Worm (Caenorhabditis elegans): ENCODE data around the gene cfim-2.

cfim-2 gene

DNA sequence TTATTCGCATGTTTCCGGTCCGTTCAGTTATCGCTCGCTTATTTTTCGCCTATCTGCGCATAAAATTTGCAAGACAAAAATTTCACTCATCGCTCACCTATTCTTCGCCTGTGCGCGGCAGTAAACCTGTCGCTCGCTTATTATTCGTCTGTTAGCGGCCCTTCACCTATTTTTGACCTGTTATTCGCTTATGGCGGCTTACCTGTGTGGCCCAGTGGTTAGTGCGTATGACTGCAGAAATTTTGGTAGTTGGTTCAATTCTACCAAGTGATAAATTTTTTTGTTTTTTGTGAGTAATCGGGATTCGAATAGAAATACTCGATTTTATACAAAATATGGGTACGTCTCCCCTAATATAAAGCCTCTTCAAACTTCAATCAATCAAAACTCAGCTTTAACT lies 37.9 kb downstream of the cfim-2 start:
- TF ChIP-seq scrt-1 (GFP tag; IDR thresholded peaks at IDR 0.05) (peak; percentile 86), pes-1 (GFP tag; IDR thresholded peaks at IDR 0.05) (peak; percentile 92), sea-1 (GFP tag; conservative IDR thresholded peaks at IDR 0.05) (peak; percentile 84), flt-1 (GFP tag; IDR thresholded peaks at IDR 0.05) (peak; percentile 87), tbx-11 (GFP tag; IDR thresholded peaks at IDR 0.05) (peak; percentile 82), tbx-37 (GFP tag; conservative IDR thresholded peaks at IDR 0.05) (peak; percentile 78)

DNA sequence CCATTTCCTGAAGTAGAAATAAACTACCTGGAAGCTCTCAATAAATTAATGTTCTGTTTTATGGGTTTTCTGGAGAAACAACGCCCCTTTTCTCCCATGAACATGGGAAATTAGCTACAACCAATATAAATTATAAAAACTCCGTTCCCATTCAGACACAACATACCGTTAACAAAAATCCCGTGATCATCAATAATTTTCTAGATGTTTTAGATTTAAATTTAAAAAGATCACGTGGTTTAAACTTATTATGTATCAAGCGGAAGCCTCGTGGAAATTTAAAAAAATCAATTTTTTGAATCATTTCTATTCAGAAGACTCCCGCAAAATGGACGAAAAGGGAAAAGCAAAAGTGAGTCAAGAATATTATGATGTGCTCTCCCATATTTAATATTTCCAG lies 39.8 kb downstream of the cfim-2 start, which contains the start of gene C53B4.2:
Gene C53B4.2 (plus strand): TSS at position 301 of the 400 bp plus-strand sequence.
- TF ChIP-seq B0310.2 (tag; optimal IDR thresholded peaks at IDR 0.05) (no peak), ceh-13 (GFP tag; optimal IDR thresholded peaks at IDR 0.05) (no peak), aly-1 (tag; optimal IDR thresholded peaks at IDR 0.05) (no peak), ets-7 (tag; optimal IDR thresholded peaks at IDR 0.05) (no peak), pes-1 (GFP tag; IDR thresholded peaks at IDR 0.05) (no peak), hmbx-1 (tag; optimal IDR thresholded peaks at IDR 0.05) (no peak), hmg-4 (GFP tag; optimal IDR thresholded peaks at IDR 0.05) (no peak), hnd-1 (tag; optimal IDR thresholded peaks at IDR 0.05) (no peak), tra-4 (tag; optimal IDR thresholded peaks at IDR 0.05) (no peak), scrt-1 (GFP tag; IDR thresholded peaks at IDR 0.05) (no peak), F13C5.2 (tag; optimal IDR thresholded peaks at IDR 0.05) (no peak), tbx-11 (GFP tag; IDR thresholded peaks at IDR 0.05) (no peak), sea-1 (GFP tag; conservative IDR thresholded peaks at IDR 0.05) (no peak), ama-1 (optimal IDR thresholded peaks at IDR 0.05) (no peak), ceh-36 (tag; optimal IDR thresholded peaks at IDR 0.05) (no peak), tbx-37 (GFP tag; conservative IDR thresholded peaks at IDR 0.05) (no peak), flt-1 (GFP tag; IDR thresholded peaks at IDR 0.05) (no peak)

DNA sequence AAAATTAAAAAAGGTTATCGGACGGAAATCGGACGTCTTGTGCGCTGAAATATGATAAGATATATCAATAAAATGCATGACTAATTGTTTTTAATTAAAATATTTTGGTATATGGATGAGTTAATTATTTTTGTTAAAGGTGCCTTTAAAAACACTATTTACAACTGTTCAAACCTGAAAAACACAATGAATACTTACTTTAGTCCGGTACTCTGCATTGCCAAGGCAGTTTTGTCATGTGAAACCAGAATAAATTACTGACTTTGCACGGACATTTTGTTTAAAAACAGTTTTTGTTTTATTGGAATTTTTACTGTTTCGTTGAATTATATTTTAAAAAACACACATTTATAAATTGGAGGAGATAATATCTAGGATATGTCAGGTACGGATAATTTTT lies 41.9 kb downstream of the cfim-2 start, which contains the start of gene suex-2:
Gene suex-2 (plus strand): TSS at position 301 of the 400 bp plus-strand sequence.
- TF ChIP-seq ama-1 (optimal IDR thresholded peaks at IDR 0.05) (no peak), hnd-1 (tag; optimal IDR thresholded peaks at IDR 0.05) (no peak), scrt-1 (GFP tag; IDR thresholded peaks at IDR 0.05) (no peak), tbx-11 (GFP tag; IDR thresholded peaks at IDR 0.05) (no peak), hmg-4 (GFP tag; optimal IDR thresholded peaks at IDR 0.05) (no peak), B0310.2 (tag; optimal IDR thresholded peaks at IDR 0.05) (no peak), aly-1 (tag; optimal IDR thresholded peaks at IDR 0.05) (no peak), tra-4 (tag; optimal IDR thresholded peaks at IDR 0.05) (no peak), F13C5.2 (tag; optimal IDR thresholded peaks at IDR 0.05) (no peak), tbx-37 (GFP tag; conservative IDR thresholded peaks at IDR 0.05) (no peak), flt-1 (GFP tag; IDR thresholded peaks at IDR 0.05) (no peak), hmbx-1 (tag; optimal IDR thresholded peaks at IDR 0.05) (no peak), ceh-13 (GFP tag; optimal IDR thresholded peaks at IDR 0.05) (no peak), ets-7 (tag; optimal IDR thresholded peaks at IDR 0.05) (no peak), pes-1 (GFP tag; IDR thresholded peaks at IDR 0.05) (no peak), ceh-36 (tag; optimal IDR thresholded peaks at IDR 0.05) (no peak), sea-1 (GFP tag; conservative IDR thresholded peaks at IDR 0.05) (no peak)

ce11 chrIV:8973249-8973958 lies 47.3 kb downstream of the cfim-2 start, which contains the start of gene C53B4.3:
TSS of gene C53B4.3 (minus strand) at chrIV:8973712.
- TF ChIP-seq aly-1 (tag; optimal IDR thresholded peaks at IDR 0.05) (no peak), scrt-1 (GFP tag; IDR thresholded peaks at IDR 0.05) (no peak), pes-1 (GFP tag; IDR thresholded peaks at IDR 0.05) (0 out of 2 replicates have a peak, but pooled peaks have one; percentile 69), ceh-13 (GFP tag; optimal IDR thresholded peaks at IDR 0.05) (no peak), F13C5.2 (tag; optimal IDR thresholded peaks at IDR 0.05) (no peak), tra-4 (tag; optimal IDR thresholded peaks at IDR 0.05) (no peak), sea-1 (GFP tag; conservative IDR thresholded peaks at IDR 0.05) (no peak), hmg-4 (GFP tag; optimal IDR thresholded peaks at IDR 0.05) (no peak), tbx-37 (GFP tag; conservative IDR thresholded peaks at IDR 0.05) (peak; percentile 75), ceh-36 (tag; optimal IDR thresholded peaks at IDR 0.05) (no peak), B0310.2 (tag; optimal IDR thresholded peaks at IDR 0.05) (no peak)

DNA sequence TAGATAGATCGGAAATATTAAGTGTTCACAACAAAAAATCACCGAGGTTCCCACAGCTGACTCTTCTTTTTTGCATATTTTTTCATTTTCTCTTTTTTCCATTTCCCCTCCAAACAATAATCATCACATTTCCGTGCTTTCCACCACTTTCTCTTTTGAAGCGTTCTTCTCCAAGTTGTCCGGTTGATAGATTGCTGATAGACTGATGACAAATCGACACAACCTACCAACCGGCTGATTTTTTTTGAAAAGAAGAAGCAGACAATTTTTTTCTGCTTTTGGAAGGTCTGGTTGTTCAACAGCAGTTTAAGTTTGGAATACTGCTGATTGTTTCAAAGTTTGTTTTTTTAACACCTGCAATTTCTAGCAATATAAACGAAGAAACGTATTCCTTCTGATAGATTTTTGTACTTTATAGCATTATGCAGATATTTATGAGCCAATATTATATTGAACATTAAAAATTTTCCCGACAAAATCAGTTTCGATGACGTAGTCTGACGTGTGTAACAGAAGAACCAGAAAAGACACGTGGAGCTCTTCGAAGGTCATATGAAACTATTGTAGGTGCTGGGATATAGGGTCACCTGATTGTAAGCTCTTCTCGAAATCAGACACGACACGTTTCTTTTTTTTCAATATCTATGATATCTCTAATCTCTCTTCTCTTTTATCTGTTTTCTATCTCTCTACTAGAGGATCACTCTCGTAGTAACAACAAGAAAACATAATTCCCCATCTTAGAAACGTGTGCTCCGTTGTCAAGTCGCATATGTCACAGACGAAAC lies 48.6 kb downstream of the cfim-2 start:
- no peak for TF ChIP-seq B0310.2 (tag; optimal IDR thresholded peaks at IDR 0.05)
- TF ChIP-seq tbx-37 (GFP tag; conservative IDR thresholded peaks at IDR 0.05) = no peak
- TF ChIP-seq ama-1 (optimal IDR thresholded peaks at IDR 0.05) = no peak
- TF ChIP-seq ceh-36 (tag; optimal IDR thresholded peaks at IDR 0.05) = no peak
- TF ChIP-seq pes-1 (GFP tag; IDR thresholded peaks at IDR 0.05) = no peak
- no peak for TF ChIP-seq scrt-1 (GFP tag; IDR thresholded peaks at IDR 0.05)
- no peak for TF ChIP-seq tbx-11 (GFP tag; IDR thresholded peaks at IDR 0.05)
- no peak for TF ChIP-seq sea-1 (GFP tag; conservative IDR thresholded peaks at IDR 0.05)
- TF ChIP-seq hmbx-1 (tag; optimal IDR thresholded peaks at IDR 0.05) = no peak
- TF ChIP-seq tra-4 (tag; optimal IDR thresholded peaks at IDR 0.05) = no peak
- no peak for TF ChIP-seq ets-7 (tag; optimal IDR thresholded peaks at IDR 0.05)
- no peak for TF ChIP-seq hnd-1 (tag; optimal IDR thresholded peaks at IDR 0.05)
- TF ChIP-seq F13C5.2 (tag; optimal IDR thresholded peaks at IDR 0.05) = no peak
- no peak for TF ChIP-seq aly-1 (tag; optimal IDR thresholded peaks at IDR 0.05)
- TF ChIP-seq flt-1 (GFP tag; IDR thresholded peaks at IDR 0.05) = no peak

ce11 chrIV:8975331-8975625 lies 49.2 kb downstream of the cfim-2 start, which contains the start of gene pdzd-8:
TSS of gene pdzd-8 (plus strand) at chrIV:8975526.
- TF ChIP-seq hmg-4 (GFP tag; optimal IDR thresholded peaks at IDR 0.05) (no peak), scrt-1 (GFP tag; IDR thresholded peaks at IDR 0.05) (no peak), tbx-37 (GFP tag; conservative IDR thresholded peaks at IDR 0.05) (no peak), ets-7 (tag; optimal IDR thresholded peaks at IDR 0.05) (no peak), aly-1 (tag; optimal IDR thresholded peaks at IDR 0.05) (no peak), hnd-1 (tag; optimal IDR thresholded peaks at IDR 0.05) (no peak)

ce11 chrIV:8978047-8978446 lies 51.9 kb downstream of the cfim-2 start:
- no peak for TF ChIP-seq pes-1 (GFP tag; IDR thresholded peaks at IDR 0.05)
- TF ChIP-seq aly-1 (tag; optimal IDR thresholded peaks at IDR 0.05) = no peak
- TF ChIP-seq scrt-1 (GFP tag; IDR thresholded peaks at IDR 0.05) = no peak
- no peak for TF ChIP-seq hmbx-1 (tag; optimal IDR thresholded peaks at IDR 0.05)
- TF ChIP-seq tra-4 (tag; optimal IDR thresholded peaks at IDR 0.05) = no peak
